Worm (Caenorhabditis elegans): ENCODE data around the gene C05B5.4.

ce11 chrIII:9982119-9982642, 11.5 kb upstream of the C05B5.4 start:
- TF ChIP-seq ceh-32 (tag; optimal IDR thresholded peaks at IDR 0.05; ENCODE audit: poor library complexity) (no peak), egl-27 (tag; optimal IDR thresholded peaks at IDR 0.05) (no peak), daf-8 (GFP tag; IDR thresholded peaks at IDR 0.05) (no peak), skn-1 (tag; optimal IDR thresholded peaks at IDR 0.05) (no peak), nhr-48 (tag; optimal IDR thresholded peaks at IDR 0.05) (no peak), zfp-2 (tag; optimal IDR thresholded peaks at IDR 0.05) (no peak)
